Worm (Caenorhabditis elegans): ENCODE measurements around the gene jkk-1.

jkk-1 gene

ce11 chrX:5337959-5338358, 30.3 kb upstream of the jkk-1 start, which contains the start of gene C26B9.3:
TSS of gene C26B9.3 (plus strand) at chrX:5338301.
- TF ChIP-seq elt-2 (tag; optimal IDR thresholded peaks at IDR 0.05) (no peak), rnt-1 (tag; optimal IDR thresholded peaks at IDR 0.05) (peak; percentile 11), pros-1 (tag; optimal IDR thresholded peaks at IDR 0.05) (no peak), ceh-2 (tag; optimal IDR thresholded peaks at IDR 0.05) (no peak), tbx-2 (tag; optimal IDR thresholded peaks at IDR 0.05) (no peak), sox-4 (tag; optimal IDR thresholded peaks at IDR 0.05) (no peak), hlh-8 (tag; optimal IDR thresholded peaks at IDR 0.05) (no peak), eyg-1 (tag; optimal IDR thresholded peaks at IDR 0.05) (no peak), pag-3 (tag; optimal IDR thresholded peaks at IDR 0.05; ENCODE audit: borderline replicate concordance) (no peak), pqm-1 (tag; optimal IDR thresholded peaks at IDR 0.05) (no peak), ref-2 (tag; optimal IDR thresholded peaks at IDR 0.05) (peak; percentile 37), odd-2 (tag; optimal IDR thresholded peaks at IDR 0.05) (no peak)

- TF ChIP-seq ceh-31 (tag; optimal IDR thresholded peaks at IDR 0.05) (no peak), ceh-18 (tag; optimal IDR thresholded peaks at IDR 0.05) (no peak), unc-3 (GFP tag; conservative IDR thresholded peaks at IDR 0.05) (no peak), unc-3 (tag; optimal IDR thresholded peaks at IDR 0.05) (no peak), dve-1 (tag; optimal IDR thresholded peaks at IDR 0.05) (no peak), tbx-7 (tag; optimal IDR thresholded peaks at IDR 0.05) (no peak)
Measured at ce11 chrX:5339357-5339756, 28.9 kb upstream of the jkk-1 start.

ce11 chrX:5339889-5340288, 28.4 kb upstream of the jkk-1 start, which contains the start of gene C26B9.2:
TSS of gene C26B9.2 (plus strand) at chrX:5340189.
- TF ChIP-seq ceh-24 (tag; optimal IDR thresholded peaks at IDR 0.05) (no peak), sox-2 (GFP tag; IDR thresholded peaks at IDR 0.05) (no peak), hlh-15 (tag; optimal IDR thresholded peaks at IDR 0.05) (no peak), nhr-11 (tag; optimal IDR thresholded peaks at IDR 0.05) (no peak), ceh-9 (tag; optimal IDR thresholded peaks at IDR 0.05) (no peak), ceh-19 (GFP tag; optimal IDR thresholded peaks at IDR 0.05) (no peak), zip-5 (tag; optimal IDR thresholded peaks at IDR 0.05) (no peak), tbx-7 (tag; optimal IDR thresholded peaks at IDR 0.05) (no peak), unc-3 (GFP tag; conservative IDR thresholded peaks at IDR 0.05) (no peak), unc-3 (tag; optimal IDR thresholded peaks at IDR 0.05) (no peak), pag-3 (tag; optimal IDR thresholded peaks at IDR 0.05; ENCODE audit: borderline replicate concordance) (no peak), syd-9 (tag; optimal IDR thresholded peaks at IDR 0.05) (no peak), ceh-31 (tag; optimal IDR thresholded peaks at IDR 0.05) (no peak), ceh-30 (tag; optimal IDR thresholded peaks at IDR 0.05) (no peak), ceh-22 (tag; optimal IDR thresholded peaks at IDR 0.05) (no peak), hlh-6 (tag; optimal IDR thresholded peaks at IDR 0.05) (no peak)

- TF ChIP-seq hlh-15 (tag; optimal IDR thresholded peaks at IDR 0.05) (no peak), ets-4 (tag; optimal IDR thresholded peaks at IDR 0.05) (no peak), pag-3 (tag; optimal IDR thresholded peaks at IDR 0.05; ENCODE audit: borderline replicate concordance) (no peak), ama-1 (optimal IDR thresholded peaks at IDR 0.05) (no peak)
Measured at ce11 chrX:5342007-5342406, 26.3 kb upstream of the jkk-1 start, which contains the start of gene C26B9.7. TSS of gene C26B9.7 (plus strand) at chrX:5342307.

ce11 chrX:5344287-5344686, 24.0 kb upstream of the jkk-1 start, which contains the start of gene C26B9.1:
TSS of gene C26B9.1 (plus strand) at chrX:5344587.
- TF ChIP-seq ttx-3 (tag; optimal IDR thresholded peaks at IDR 0.05) (no peak), C38D4.7 (GFP tag; optimal IDR thresholded peaks at IDR 0.05) (no peak), ceh-31 (tag; optimal IDR thresholded peaks at IDR 0.05) (no peak), ceh-48 (tag; optimal IDR thresholded peaks at IDR 0.05) (no peak), syd-9 (tag; optimal IDR thresholded peaks at IDR 0.05) (no peak), pax-1 (tag; optimal IDR thresholded peaks at IDR 0.05) (no peak), ztf-16 (tag; optimal IDR thresholded peaks at IDR 0.05) (no peak), tbx-7 (tag; optimal IDR thresholded peaks at IDR 0.05) (no peak), ceh-14 (tag; optimal IDR thresholded peaks at IDR 0.05) (no peak), fkh-10 (GFP tag; optimal IDR thresholded peaks at IDR 0.05) (no peak), K02D7.2 (tag; optimal IDR thresholded peaks at IDR 0.05) (no peak), T23F11.4 (GFP tag; optimal IDR thresholded peaks at IDR 0.05) (no peak), gmeb-2 (tag; optimal IDR thresholded peaks at IDR 0.05) (no peak)
